Worm (Caenorhabditis elegans) whole organism, dauer: ENCODE measurements around the gene E02H9.3.

ENCODE experiments used
- unc-62 ChIP-seq: sonication (generic microtip); optimal IDR thresholded peaks from 2 replicates; lab custom pipeline; 2017; ENCODE audit warnings: missing biosample characterization, missing genetic modification reagents, missing genetic modification characterization

E02H9.3 gene

DNA sequence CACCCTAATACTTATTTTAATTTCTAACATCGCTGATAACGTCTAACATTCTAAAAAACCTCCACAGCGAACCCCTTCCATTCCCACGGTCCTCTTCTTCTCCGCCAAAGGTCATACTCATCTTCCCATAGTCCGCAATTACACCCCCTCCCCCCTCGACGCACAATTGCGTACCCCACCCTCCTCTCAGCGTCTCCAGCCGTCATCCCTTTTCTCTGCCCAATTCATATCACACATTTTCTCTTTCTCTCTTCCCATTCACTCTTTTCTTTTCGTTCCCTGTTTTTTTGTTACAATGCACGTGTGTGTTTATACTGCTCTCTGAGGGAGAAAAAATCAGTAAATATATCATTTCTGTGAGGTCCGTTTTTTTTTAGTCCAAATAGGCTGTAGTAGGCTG is 13.0 kb downstream of the E02H9.3 start:
- TF ChIP-seq unc-62 (GFP tag; lab: Kevin White, UChicago): no peak

DNA sequence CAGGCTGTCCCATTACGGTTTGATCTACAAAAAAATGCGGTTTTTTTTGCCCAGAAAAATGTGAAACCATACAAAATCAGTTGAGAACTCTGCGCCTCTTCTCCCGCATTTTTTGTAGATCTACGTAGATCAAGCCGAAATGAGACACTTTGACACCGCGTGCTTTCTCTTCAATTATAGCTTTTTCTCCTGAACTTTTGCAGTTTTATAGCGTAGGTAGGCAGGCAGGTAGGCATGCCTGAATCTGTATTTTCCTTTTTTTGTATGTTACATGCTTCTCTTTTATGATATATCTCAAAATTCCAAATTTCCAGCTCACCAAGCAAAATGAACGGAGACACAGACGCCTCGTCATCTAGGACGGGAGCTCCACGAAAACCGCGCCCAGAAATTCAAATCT is 14.7 kb downstream of the E02H9.3 start, which contains the start of gene smg-6:
smg-6 (plus strand) TSS at position 301 of the 400 bp plus-strand sequence.
- TF ChIP-seq unc-62 (GFP tag; lab: Kevin White, UChicago): no peak

DNA sequence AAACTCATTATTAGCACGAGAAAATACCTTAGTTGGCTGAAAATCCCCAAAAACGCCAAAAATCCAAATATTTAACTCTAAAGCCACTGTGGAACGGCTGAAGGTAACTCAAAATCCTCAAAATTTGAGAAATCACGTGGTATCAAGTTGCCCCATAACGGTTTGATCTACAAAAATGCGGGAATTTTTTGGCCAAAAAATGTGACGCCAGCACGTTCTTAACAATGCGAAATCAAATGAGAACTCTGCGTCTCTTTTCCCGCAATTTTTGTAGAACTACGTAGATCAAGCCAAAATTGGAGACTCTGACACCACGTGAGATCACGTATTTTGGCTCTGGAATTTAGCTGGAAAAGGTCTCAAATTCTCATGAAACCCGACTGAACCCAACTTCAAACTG is 15.9 kb downstream of the E02H9.3 start:
- no peak for TF ChIP-seq unc-62 (GFP tag; lab: Kevin White, UChicago)

DNA sequence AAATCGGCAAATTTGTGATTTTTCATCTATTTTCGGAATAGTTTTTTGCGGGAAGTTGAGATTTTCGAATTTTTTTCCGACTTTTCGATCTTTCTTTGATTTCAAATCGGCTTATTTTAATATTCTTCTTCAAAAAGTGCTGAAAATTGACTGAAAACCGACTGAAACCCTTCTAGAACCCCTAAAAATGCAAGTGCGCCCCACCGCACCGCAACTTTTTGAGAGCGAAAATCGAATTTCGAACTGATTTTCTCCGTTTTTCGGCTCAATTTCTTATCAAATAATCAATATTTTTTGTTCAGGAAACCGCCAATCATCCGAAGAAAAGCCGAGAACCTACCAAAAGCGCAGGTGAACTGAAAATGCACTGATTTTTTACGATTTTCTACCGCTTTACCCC is 18.5 kb downstream of the E02H9.3 start:
- TF ChIP-seq unc-62 (GFP tag; lab: Kevin White, UChicago): no peak

DNA sequence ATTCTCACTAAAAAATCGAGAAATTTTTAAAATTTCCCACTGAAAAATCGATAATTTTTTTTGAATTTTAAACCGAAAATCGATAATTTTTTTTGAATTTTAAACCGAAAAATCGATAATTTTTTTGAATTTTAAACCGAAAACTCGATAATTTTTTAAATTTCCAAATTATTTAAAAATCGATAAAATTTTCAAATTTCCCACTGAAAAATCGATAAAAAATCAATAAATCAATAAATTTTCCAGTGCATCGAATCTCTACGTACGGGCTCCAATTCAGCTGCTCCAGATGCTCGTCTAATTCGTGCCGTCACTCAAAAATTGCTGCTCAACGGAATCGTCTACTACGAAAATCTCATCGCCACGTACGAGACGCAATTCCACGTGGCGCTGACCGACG is 19.8 kb downstream of the E02H9.3 start:
- TF ChIP-seq unc-62 (GFP tag; lab: Kevin White, UChicago): no peak

DNA sequence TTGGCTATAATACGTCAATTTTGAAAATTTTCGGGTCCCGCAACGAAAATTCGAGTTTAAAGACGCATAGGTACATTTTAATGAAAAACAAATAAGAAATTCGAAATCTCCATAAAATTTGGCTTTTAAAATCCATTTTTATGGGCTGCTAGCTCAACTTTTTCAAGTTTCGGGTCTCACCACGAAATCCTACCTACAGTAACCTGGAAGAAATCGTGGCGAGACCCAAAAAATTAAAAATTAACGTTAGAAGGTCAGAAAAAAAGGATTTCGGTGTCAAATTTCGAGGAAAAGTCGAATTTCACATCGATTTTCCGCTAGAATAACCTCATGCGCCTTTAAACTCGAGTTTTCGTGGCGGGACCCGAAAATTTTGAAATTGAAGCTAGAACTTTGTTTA is 23.3 kb downstream of the E02H9.3 start:
- TF ChIP-seq unc-62 (GFP tag; lab: Kevin White, UChicago): no peak

DNA sequence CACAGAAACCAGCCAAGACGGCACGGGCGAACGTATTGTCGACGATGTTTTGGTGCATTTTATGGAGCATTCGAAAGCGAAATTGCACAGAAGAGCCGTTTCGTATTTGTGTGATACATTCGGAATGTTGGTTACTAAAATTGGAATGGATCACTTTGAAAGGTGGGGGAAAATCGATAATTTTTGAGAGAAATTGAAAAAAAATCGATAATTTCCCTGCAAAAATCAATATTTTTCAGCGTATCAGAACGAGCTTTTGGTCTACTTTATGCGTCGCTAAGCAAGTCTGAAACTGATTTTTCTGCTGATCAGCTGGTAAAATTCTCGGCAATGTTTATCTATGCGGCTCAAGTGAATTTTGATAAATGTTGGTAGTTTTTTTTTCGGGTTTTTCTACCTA is 23.9 kb downstream of the E02H9.3 start:
- TF ChIP-seq unc-62 (GFP tag; lab: Kevin White, UChicago): no peak

DNA sequence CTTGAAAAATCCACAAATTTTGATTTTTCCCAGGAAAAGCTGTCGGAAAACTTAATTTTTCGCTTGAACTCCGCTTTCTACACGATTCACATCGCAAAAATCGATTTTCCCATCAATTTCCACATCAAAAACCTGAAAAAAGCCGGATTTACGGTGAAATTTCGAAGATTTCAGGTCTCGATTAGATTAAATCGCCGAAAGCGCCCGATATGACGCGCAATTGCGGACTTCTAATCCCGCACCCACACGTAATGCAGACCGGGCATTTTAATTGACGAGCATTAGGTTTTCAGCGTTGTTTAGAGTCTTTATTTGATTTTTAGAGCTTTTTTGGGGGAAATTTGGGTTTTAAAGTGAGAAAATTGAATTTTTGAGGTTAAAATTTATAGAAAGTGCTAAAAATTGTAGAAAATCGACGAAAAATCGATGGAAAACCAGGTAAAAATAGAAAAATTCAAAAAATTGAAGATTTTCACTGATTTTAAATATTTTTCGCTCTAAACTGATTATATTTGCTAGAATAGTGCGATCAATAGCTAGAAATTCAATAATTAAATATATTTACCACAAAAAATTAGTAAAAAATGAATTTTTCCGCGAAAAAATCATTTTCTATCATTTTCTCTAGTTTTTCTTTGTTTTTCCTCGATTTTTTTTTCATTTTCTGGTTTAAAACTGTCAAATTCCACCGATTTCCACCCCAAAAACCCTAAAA is 28.4 kb downstream of the E02H9.3 start, which contains the start of gene Y54F10AL.1:
Y54F10AL.1 (plus strand) TSS at position 665 of the 715 bp plus-strand sequence.
- TF ChIP-seq unc-62 (GFP tag; lab: Kevin White, UChicago): no peak

DNA sequence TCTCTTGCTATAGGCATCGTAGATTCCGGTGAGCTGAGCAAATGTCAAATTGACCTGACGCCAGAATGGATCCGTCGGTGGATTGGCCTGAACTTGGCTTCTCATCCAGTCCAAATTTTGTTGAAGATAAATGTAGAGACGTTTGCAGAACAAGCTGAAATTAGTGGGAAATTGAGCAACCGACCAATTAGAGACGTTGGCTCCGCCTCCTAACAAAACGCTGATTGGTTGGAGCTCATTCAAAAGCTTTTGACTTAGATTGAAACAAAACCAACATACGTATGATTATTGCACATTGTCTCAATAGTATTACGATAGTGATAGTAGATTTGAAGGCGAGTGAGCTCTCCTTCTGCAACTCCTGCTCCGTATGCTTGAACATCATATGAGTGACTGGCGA is 47.6 kb downstream of the E02H9.3 start:
- TF ChIP-seq unc-62 (GFP tag; lab: Kevin White, UChicago): no peak

DNA sequence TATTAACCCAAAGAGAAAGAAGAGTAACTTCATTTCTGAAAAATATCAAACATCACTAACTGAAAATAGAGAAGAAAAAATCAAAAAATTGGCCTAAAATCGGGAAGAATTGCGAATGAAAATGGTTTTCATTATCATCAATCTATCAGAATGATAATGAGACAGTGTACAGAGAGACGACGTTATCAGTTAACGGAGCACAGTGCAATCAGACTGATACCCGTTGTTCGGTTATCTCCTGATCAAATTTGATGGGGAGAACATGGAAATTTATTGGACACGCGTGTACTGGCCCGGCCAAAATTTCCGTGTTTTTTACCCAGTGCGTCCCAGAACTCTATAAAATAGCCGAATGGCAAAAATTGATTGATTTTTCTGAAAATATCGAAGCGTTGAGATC is 49.1 kb downstream of the E02H9.3 start, which contains the start of gene Y54F10AM.8:
Y54F10AM.8 (minus strand) TSS at position 35 of the 400 bp plus-strand sequence.
- no peak for TF ChIP-seq unc-62 (GFP tag; lab: Kevin White, UChicago)

DNA sequence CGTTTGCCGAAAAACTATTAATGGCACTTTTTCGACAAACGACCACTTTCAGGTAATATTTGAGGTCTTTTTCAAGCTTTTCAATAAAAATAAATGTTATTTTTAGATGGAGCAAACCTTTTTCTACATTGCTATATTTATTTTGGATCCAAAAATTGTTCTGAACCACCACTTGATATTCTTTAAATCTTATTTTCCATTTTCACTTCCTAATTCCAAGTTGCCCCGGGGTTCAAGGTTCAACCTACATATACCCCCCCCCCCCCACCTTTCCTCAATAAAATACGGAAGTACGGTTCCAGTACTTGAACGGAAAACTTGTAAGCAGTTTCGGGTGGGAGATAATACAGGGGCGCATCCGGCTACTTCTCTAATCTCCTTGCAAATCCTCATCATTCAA is 49.7 kb downstream of the E02H9.3 start, which contains the start of gene Y54F10AM.6:
Y54F10AM.6 (plus strand) TSS at position 301 of the 400 bp plus-strand sequence.
- no peak for TF ChIP-seq unc-62 (GFP tag; lab: Kevin White, UChicago)
